Worm (Caenorhabditis elegans): ENCODE data around the gene str-13.

Gene str-13

DNA sequence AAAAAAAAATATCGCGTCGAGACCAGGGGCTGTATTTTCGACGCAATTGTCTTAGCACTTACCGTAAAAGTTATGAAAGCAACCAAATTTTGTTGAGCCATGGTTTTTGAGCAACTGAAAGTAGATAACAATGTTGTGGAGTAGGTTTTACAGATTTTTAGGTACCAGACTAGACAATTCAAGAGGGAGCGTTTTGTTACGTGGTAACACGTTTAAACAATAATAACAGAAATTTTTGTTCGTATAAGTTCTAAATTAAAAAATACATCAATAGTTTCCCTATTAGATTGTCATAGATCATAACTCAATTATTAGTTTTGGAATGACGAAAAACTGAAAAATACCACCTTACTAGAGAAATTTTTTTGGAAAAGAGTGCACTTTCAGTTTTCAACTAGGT, 23.0 kb upstream of the str-13 start, which contains the start of gene srx-24:
srx-24 (minus strand) TSS at position 101 of the 400 bp plus-strand sequence.
- TF ChIP-seq efl-1 (optimal IDR thresholded peaks at IDR 0.05) (no peak), efl-1 (GFP tag; optimal IDR thresholded peaks at IDR 0.05 in 1 of 2) (peak in 1 of 2 experiments; percentile 7), nhr-77 (tag; optimal IDR thresholded peaks at IDR 0.05) (no peak), pqm-1 (tag; optimal IDR thresholded peaks at IDR 0.05) (no peak)

DNA sequence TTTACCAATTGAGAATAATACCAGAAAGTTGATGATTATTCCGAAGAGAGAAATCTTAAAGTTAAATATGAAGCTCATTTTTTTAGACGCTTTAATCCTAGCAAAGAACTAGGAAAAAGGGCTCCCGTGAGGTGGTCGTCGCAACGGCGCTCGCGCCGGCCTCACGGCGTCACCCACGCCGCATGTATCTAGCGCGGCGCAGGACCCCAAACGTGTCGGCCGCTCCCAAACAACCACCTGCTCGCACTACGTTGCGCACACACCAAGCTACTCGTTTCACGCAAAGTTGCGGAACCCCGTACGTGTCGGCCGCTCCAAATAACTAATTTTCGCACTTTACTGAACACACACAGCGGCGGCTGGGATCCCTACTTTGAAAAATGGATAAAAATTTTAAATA, 19.4 kb upstream of the str-13 start:
- no peak for TF ChIP-seq hpl-2 (GFP tag; optimal IDR thresholded peaks at IDR 0.05)
- TF ChIP-seq ceh-82 (tag; optimal IDR thresholded peaks at IDR 0.05): no peak
- no peak for TF ChIP-seq rnt-1 (tag; optimal IDR thresholded peaks at IDR 0.05)
- no peak for TF ChIP-seq mep-1 (tag; optimal IDR thresholded peaks at IDR 0.05)
- TF ChIP-seq swsn-7 (tag; optimal IDR thresholded peaks at IDR 0.05): no peak
- TF ChIP-seq C04F5.9 (tag; optimal IDR thresholded peaks at IDR 0.05): no peak
- no peak for TF ChIP-seq ces-1 (GFP tag; optimal IDR thresholded peaks at IDR 0.05)
- TF ChIP-seq fkh-8 (tag; optimal IDR thresholded peaks at IDR 0.05): no peak

DNA sequence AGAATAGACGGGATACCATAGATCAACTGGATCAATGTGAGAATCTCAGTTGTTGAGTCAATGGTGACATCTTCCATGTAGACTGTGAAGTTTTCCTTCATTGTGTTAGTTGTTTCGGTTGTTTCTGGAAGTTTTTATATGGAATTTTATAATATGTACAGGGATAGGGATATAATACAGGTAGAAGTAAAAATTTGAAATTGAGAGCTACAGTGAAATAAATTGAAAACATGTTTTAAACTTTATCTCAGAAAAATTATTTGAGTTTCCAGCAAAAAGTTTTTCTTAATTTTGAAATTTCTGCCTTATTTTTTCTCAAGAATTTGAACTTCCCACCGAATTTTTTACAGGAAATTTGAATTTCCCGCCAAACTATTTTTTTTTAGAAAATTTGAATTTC, 15.3 kb upstream of the str-13 start, which contains the start of gene srg-62:
srg-62 (minus strand) TSS at position 101 of the 400 bp plus-strand sequence.
- no peak for TF ChIP-seq nhr-84 (tag; optimal IDR thresholded peaks at IDR 0.05)
- no peak for TF ChIP-seq pax-3 (tag; optimal IDR thresholded peaks at IDR 0.05)
- TF ChIP-seq fkh-10 (GFP tag; optimal IDR thresholded peaks at IDR 0.05): no peak

DNA sequence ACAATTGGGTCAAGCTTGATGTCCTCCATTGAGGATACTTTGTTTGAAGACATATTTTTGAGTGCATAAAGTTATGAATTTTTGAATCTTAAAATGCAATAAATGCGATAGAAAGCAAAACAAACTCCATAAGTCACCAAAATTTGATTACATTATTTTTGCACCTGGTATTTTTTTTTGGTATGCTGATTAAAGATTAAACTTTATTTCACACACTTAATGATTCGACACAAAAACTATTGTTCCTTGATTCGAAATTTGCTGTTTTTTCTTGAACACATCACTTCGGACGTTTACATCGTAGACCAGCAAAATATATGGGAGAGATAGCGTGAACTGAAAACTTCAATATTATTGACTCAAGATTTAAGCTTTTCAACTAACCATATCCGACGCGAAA, 13.2 kb upstream of the str-13 start, which contains the start of gene srg-61:
srg-61 (minus strand) TSS at position 101 of the 400 bp plus-strand sequence.
- no peak for TF ChIP-seq aha-1 (tag; optimal IDR thresholded peaks at IDR 0.05)
- TF ChIP-seq hlh-4 (tag; optimal IDR thresholded peaks at IDR 0.05): no peak
- no peak for TF ChIP-seq nhr-77 (tag; optimal IDR thresholded peaks at IDR 0.05)
- TF ChIP-seq C16A3.4 (tag; optimal IDR thresholded peaks at IDR 0.05): no peak

DNA sequence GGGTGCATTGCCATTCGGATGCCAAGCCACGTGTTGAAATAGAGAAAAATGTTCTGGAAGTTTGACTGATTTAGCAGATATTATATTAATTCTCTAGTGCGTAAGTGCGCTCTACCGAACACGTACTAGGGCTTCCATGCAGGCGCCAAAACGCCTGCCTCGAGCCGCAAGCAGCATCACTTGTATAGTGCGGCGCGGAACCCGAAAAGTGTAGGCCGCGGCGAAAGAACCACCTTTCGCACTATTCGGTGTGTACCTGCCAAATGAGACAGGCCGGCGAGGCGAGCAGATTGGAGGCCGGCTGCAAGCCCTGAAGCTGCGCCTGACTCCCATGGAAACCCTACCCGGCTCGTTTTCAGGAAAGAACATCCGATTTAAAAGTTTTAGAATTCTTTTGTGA, 12.6 kb upstream of the str-13 start:
- TF ChIP-seq nhr-11 (tag; optimal IDR thresholded peaks at IDR 0.05) (no peak), snpc-4 (tag; optimal IDR thresholded peaks at IDR 0.05) (peak; percentile 63)

DNA sequence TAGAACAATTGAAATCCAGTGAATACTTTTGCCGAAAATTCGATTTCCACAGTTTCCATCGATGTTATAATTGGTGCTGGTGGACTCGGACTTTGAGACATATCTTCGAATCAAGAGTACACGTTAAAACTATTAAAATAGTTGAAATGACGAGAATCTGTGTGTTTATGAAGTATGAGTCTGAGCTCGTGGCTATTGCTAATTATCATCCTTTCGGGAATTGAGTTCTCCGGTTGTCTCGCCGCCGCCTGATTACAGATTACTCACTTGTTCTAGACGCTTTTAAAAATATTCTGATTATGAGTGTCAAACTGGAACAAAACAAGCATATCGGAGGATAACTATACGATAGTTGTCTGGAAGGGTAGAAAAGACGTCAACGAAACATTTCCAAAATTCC, 11.2 kb upstream of the str-13 start, which contains the start of gene srg-56:
srg-56 (minus strand) TSS at position 101 of the 400 bp plus-strand sequence.
- peak; percentile 18 for TF ChIP-seq fkh-8 (tag; optimal IDR thresholded peaks at IDR 0.05)
- no peak for TF ChIP-seq pqm-1 (tag; optimal IDR thresholded peaks at IDR 0.05)

DNA sequence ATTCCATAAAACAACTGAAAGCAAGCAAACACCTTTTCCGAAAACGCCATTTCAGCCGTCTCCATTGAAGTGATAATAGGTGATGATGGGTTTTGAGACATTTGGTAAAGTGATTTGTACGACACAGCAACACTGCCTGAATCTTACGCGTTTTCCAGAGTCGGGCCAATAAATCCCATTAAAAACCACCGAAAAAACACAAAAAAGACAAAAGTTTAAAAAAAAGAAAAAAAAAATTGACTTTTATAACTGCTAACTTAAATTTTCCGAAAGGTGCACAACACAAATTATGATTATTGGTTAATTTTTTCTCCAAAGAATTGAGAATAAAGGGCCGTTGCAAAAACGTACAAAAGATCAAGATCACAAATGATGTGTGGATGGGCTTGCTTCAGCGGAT, 7.4 kb upstream of the str-13 start, which contains the start of gene srg-57:
srg-57 (minus strand) TSS at position 101 of the 400 bp plus-strand sequence.
- TF ChIP-seq F16B12.6 (tag; optimal IDR thresholded peaks at IDR 0.05): no peak
- no peak for TF ChIP-seq egl-13 (tag; optimal IDR thresholded peaks at IDR 0.05)
- no peak for TF ChIP-seq nhr-28 (tag; optimal IDR thresholded peaks at IDR 0.05)
- no peak for TF ChIP-seq C04F5.9 (tag; optimal IDR thresholded peaks at IDR 0.05)
- no peak for TF ChIP-seq ceh-82 (tag; optimal IDR thresholded peaks at IDR 0.05)
- no peak for TF ChIP-seq unc-62 (GFP tag; optimal IDR thresholded peaks at IDR 0.05)
- TF ChIP-seq Y116A8C.19 (tag; optimal IDR thresholded peaks at IDR 0.05; ENCODE audit: borderline replicate concordance): no peak
- no peak for TF ChIP-seq lin-13 (GFP tag; optimal IDR thresholded peaks at IDR 0.05)
- TF ChIP-seq hlh-4 (tag; optimal IDR thresholded peaks at IDR 0.05): no peak
- no peak for TF ChIP-seq lir-3 (tag; optimal IDR thresholded peaks at IDR 0.05; ENCODE audit: poor library complexity)
- TF ChIP-seq dpl-1 (GFP tag; optimal IDR thresholded peaks at IDR 0.05): no peak
- TF ChIP-seq nhr-12 (tag; optimal IDR thresholded peaks at IDR 0.05): no peak
- TF ChIP-seq C34B4.2 (tag; optimal IDR thresholded peaks at IDR 0.05): no peak
- no peak for TF ChIP-seq ceh-88 (GFP tag; IDR thresholded peaks at IDR 0.05)
- no peak for TF ChIP-seq ceh-63 (GFP tag; optimal IDR thresholded peaks at IDR 0.05)
- TF ChIP-seq ces-1 (GFP tag; optimal IDR thresholded peaks at IDR 0.05): no peak
- no peak for TF ChIP-seq pag-3 (tag; optimal IDR thresholded peaks at IDR 0.05; ENCODE audit: borderline replicate concordance, insufficient read depth)
- TF ChIP-seq sox-4 (tag; optimal IDR thresholded peaks at IDR 0.05): no peak
- TF ChIP-seq snpc-4 (tag; optimal IDR thresholded peaks at IDR 0.05): no peak
- TF ChIP-seq ceh-90 (tag; optimal IDR thresholded peaks at IDR 0.05): no peak
